Fruit fly (Drosophila melanogaster): ENCODE data around the gene CG5746.
A peak's percentile ranks its signal among the peaks of the same experiment; 100 is the strongest.

Gene CG5746

dm6 chr3R:24320342-24320711, 28.3 kb downstream of the CG5746 start (continued):
- TF ChIP-seq CG5245 (GFP tag; optimal IDR thresholded peaks at IDR 0.05): no peak

- peak; percentile 18 for TF ChIP-seq gro (GFP tag; optimal IDR thresholded peaks at IDR 0.05)
- no peak for TF ChIP-seq hth (optimal IDR thresholded peaks at IDR 0.05)
- TF ChIP-seq kah (GFP tag; optimal IDR thresholded peaks at IDR 0.05): peak; percentile 12
- TF ChIP-seq en (GFP tag; optimal IDR thresholded peaks at IDR 0.05): peak; percentile 12
- TF ChIP-seq Pdp1 (GFP tag; optimal IDR thresholded peaks at IDR 0.05): peak in 1 of 2 experiments; percentile 99
- TF ChIP-seq CG4360 (GFP tag; IDR thresholded peaks at IDR 0.05): peak; percentile 69
- peak; percentile 25; the same call in 1 of the 2 replicates for TF ChIP-seq bbx (GFP tag; IDR thresholded peaks at IDR 0.05; ENCODE audit: partially characterized antibody)
- TF ChIP-seq chm (GFP tag; IDR thresholded peaks at IDR 0.05): 0 out of 2 replicates have a peak, but pooled peaks have one; percentile 8
- TF ChIP-seq CG34376 (GFP tag; optimal IDR thresholded peaks at IDR 0.05): peak; percentile 4
- TF ChIP-seq Fer3 (tag; optimal IDR thresholded peaks at IDR 0.05): no peak
- peak; percentile 67 for TF ChIP-seq BtbVII (GFP tag; optimal IDR thresholded peaks at IDR 0.05)
- TF ChIP-seq CG34422 (GFP tag; IDR thresholded peaks at IDR 0.05): 0 out of 3 replicates have a peak, but pooled peaks have one; percentile 59
- no peak for TF ChIP-seq tgo (GFP tag; IDR thresholded peaks at IDR 0.05)
- TF ChIP-seq sim (GFP tag; IDR thresholded peaks at IDR 0.05): no peak
- TF ChIP-seq CG15514 (GFP tag; optimal IDR thresholded peaks at IDR 0.05): no peak
- no peak for TF ChIP-seq Fer1 (GFP tag; optimal IDR thresholded peaks at IDR 0.05)
- peak; percentile 54 for TF ChIP-seq nom (GFP tag; optimal IDR thresholded peaks at IDR 0.05)
- TF ChIP-seq otp (GFP tag; IDR thresholded peaks at IDR 0.05): no peak
- TF ChIP-seq Med (GFP tag): peak; percentile 35
- no peak for TF ChIP-seq fru (optimal IDR thresholded peaks at IDR 0.05)
- TF ChIP-seq lov (optimal IDR thresholded peaks at IDR 0.05): no peak
- TF ChIP-seq lov (GFP tag; IDR thresholded peaks at IDR 0.05): no peak
- peak; percentile 9 for TF ChIP-seq shn (GFP tag; optimal IDR thresholded peaks at IDR 0.05)
- no peak for TF ChIP-seq CG10979 (tag; optimal IDR thresholded peaks at IDR 0.05)
- peak; percentile 21 for TF ChIP-seq sens (GFP tag)
- TF ChIP-seq exex (tag; optimal IDR thresholded peaks at IDR 0.05): peak; percentile 71
- TF ChIP-seq fd96Cb (tag; optimal IDR thresholded peaks at IDR 0.05): peak; percentile 3
- TF ChIP-seq CG32772 (GFP tag; IDR thresholded peaks at IDR 0.05): peak; percentile 38; the same call in 1 of the 2 replicates
Observed at dm6 chr3R:24319632-24320341, 28.8 kb downstream of the CG5746 start.

- TF ChIP-seq CG17385 (GFP tag; optimal IDR thresholded peaks at IDR 0.05) (peak; percentile 51), MBD-R2 (GFP tag; IDR thresholded peaks at IDR 0.05) (peak; percentile 55), MESR4 (GFP tag; optimal IDR thresholded peaks at IDR 0.05) (peak; percentile 59), CG14860 (GFP tag; IDR thresholded peaks at IDR 0.05; ENCODE audit: partially characterized antibody) (0 out of 3 replicates have a peak, but pooled peaks have one; percentile 30), unc-4 (GFP tag; IDR thresholded peaks at IDR 0.05; ENCODE audit: partially characterized antibody) (0 out of 2 replicates have a peak, but pooled peaks have one; percentile 10), chinmo (GFP tag; IDR thresholded peaks at IDR 0.05; ENCODE audit: partially characterized antibody) (peak; percentile 81; the same call in 1 of the 4 replicates), CG34422 (GFP tag; IDR thresholded peaks at IDR 0.05) (0 out of 3 replicates have a peak, but pooled peaks have one; percentile 5), hbn (GFP tag; IDR thresholded peaks at IDR 0.05; ENCODE audit: partially characterized antibody) (0 out of 2 replicates have a peak, but pooled peaks have one; percentile 10), crc (GFP tag; optimal IDR thresholded peaks at IDR 0.05) (no peak), CG34224 (GFP tag; IDR thresholded peaks at IDR 0.05; ENCODE audit: partially characterized antibody) (peak; percentile 9; the same call in 2 of the 3 replicates), CG9609 (GFP tag; optimal IDR thresholded peaks at IDR 0.05) (no peak), Dll (GFP tag; IDR thresholded peaks at IDR 0.05; ENCODE audit: partially characterized antibody) (peak; percentile 17; the same call in 2 of the 4 replicates), Drgx (GFP tag; IDR thresholded peaks at IDR 0.05) (peak; percentile 48), CG18764 (GFP tag; optimal IDR thresholded peaks at IDR 0.05) (no peak), Doc3 (GFP tag; IDR thresholded peaks at IDR 0.05; ENCODE audit: partially characterized antibody) (0 out of 3 replicates have a peak, but pooled peaks have one; percentile 43), rib (GFP tag; IDR thresholded peaks at IDR 0.05) (0 out of 2 replicates have a peak, but pooled peaks have one; percentile 31), CG4617 (GFP tag; optimal IDR thresholded peaks at IDR 0.05; ENCODE audit: borderline replicate concordance) (peak; percentile 52), maf-S (GFP tag; optimal IDR thresholded peaks at IDR 0.05) (no peak), CG12219 (GFP tag; optimal IDR thresholded peaks at IDR 0.05) (no peak)
Observed at dm6 chr3R:24319083-24319381, 29.6 kb downstream of the CG5746 start.
